Worm (Caenorhabditis elegans): ENCODE results near the gene cya-1.

cya-1 gene

ce11 chrIII:9130588-9130987 lies 21.5 kb upstream of the cya-1 start, which contains the start of gene ZK512.10 (continued):
- TF ChIP-seq ZK546.5 (tag; optimal IDR thresholded peaks at IDR 0.05) = no peak

- no peak for TF ChIP-seq ZK337.2 (GFP tag; IDR thresholded peaks at IDR 0.05)
- no peak for TF ChIP-seq madf-9 (GFP tag; conservative IDR thresholded peaks at IDR 0.05)
- no peak for TF ChIP-seq snpc-4 (tag; optimal IDR thresholded peaks at IDR 0.05)
- TF ChIP-seq set-16 (GFP tag; IDR thresholded peaks at IDR 0.05) = no peak
- TF ChIP-seq dpl-1 (GFP tag; optimal IDR thresholded peaks at IDR 0.05) = peak; percentile 41
- no peak for TF ChIP-seq pha-4 (GFP tag; IDR thresholded peaks at IDR 0.05)
- TF ChIP-seq pha-4 (tag; optimal IDR thresholded peaks at IDR 0.05) = peak; percentile 60
- TF ChIP-seq unc-62 (GFP tag; optimal IDR thresholded peaks at IDR 0.05 in 1 of 2) = peak in 1 of 2 experiments; percentile 93
- no peak for TF ChIP-seq unc-62 (tag; optimal IDR thresholded peaks at IDR 0.05)
- TF ChIP-seq tag-97 (GFP tag; IDR thresholded peaks at IDR 0.05) = no peak
- no peak for TF ChIP-seq nhr-10 (tag; optimal IDR thresholded peaks at IDR 0.05)
- no peak for TF ChIP-seq nhr-237 (tag; optimal IDR thresholded peaks at IDR 0.05)
- TF ChIP-seq hmg-1.1 (GFP tag; IDR thresholded peaks at IDR 0.05) = 0 out of 2 replicates have a peak, but pooled peaks have one; percentile 24
- no peak for TF ChIP-seq unc-130 (GFP tag; optimal IDR thresholded peaks at IDR 0.05)
- TF ChIP-seq nhr-25 (tag; optimal IDR thresholded peaks at IDR 0.05; ENCODE audit: borderline replicate concordance, insufficient read depth) = no peak
- TF ChIP-seq mes-2 (tag; optimal IDR thresholded peaks at IDR 0.05; ENCODE audit: poor library complexity, severe bottlenecking) = peak; percentile 75
- TF ChIP-seq nhr-11 (tag; optimal IDR thresholded peaks at IDR 0.05) = no peak
- TF ChIP-seq sdz-12 (GFP tag; optimal IDR thresholded peaks at IDR 0.05) = no peak
- TF ChIP-seq lin-39 (tag; optimal IDR thresholded peaks at IDR 0.05) = no peak
- TF ChIP-seq dve-1 (tag; optimal IDR thresholded peaks at IDR 0.05; ENCODE audit: insufficient read depth) = no peak
- no peak for TF ChIP-seq nhr-48 (tag; optimal IDR thresholded peaks at IDR 0.05)
- no peak for TF ChIP-seq saeg-2 (GFP tag; IDR thresholded peaks at IDR 0.05)
- TF ChIP-seq mdl-1 (tag; optimal IDR thresholded peaks at IDR 0.05) = no peak
- TF ChIP-seq ama-1 (optimal IDR thresholded peaks at IDR 0.05) = no peak
- no peak for TF ChIP-seq madf-5 (GFP tag; IDR thresholded peaks at IDR 0.05)
- TF ChIP-seq daf-8 (GFP tag; IDR thresholded peaks at IDR 0.05) = no peak
- no peak for TF ChIP-seq vab-7 (GFP tag; IDR thresholded peaks at IDR 0.05)
- TF ChIP-seq lin-15B (tag; optimal IDR thresholded peaks at IDR 0.05) = no peak
- no peak for TF ChIP-seq F49E8.2 (tag; optimal IDR thresholded peaks at IDR 0.05; ENCODE audit: borderline replicate concordance)
- TF ChIP-seq spr-1 (tag; optimal IDR thresholded peaks at IDR 0.05) = no peak
- no peak for TF ChIP-seq F37D6.2 (tag; optimal IDR thresholded peaks at IDR 0.05)
- TF ChIP-seq mxl-3 (GFP tag; optimal IDR thresholded peaks at IDR 0.05) = no peak
- TF ChIP-seq ceh-44 (GFP tag; IDR thresholded peaks at IDR 0.05) = no peak
- no peak for TF ChIP-seq fos-1 (tag; optimal IDR thresholded peaks at IDR 0.05)
- TF ChIP-seq ceh-32 (tag; optimal IDR thresholded peaks at IDR 0.05; ENCODE audit: poor library complexity) = no peak
- TF ChIP-seq ztf-7 (tag; optimal IDR thresholded peaks at IDR 0.05) = no peak
- no peak for TF ChIP-seq nhr-76 (tag; optimal IDR thresholded peaks at IDR 0.05)
- peak; percentile 44 for TF ChIP-seq aha-1 (tag)
- no peak for TF ChIP-seq daf-19 (GFP tag; conservative IDR thresholded peaks at IDR 0.05)
- no peak for TF ChIP-seq snpc-1.2 (GFP tag; IDR thresholded peaks at IDR 0.05)
- TF ChIP-seq ces-1 (GFP tag; optimal IDR thresholded peaks at IDR 0.05) = no peak
- TF ChIP-seq lir-3 (tag; optimal IDR thresholded peaks at IDR 0.05) = no peak
- no peak for TF ChIP-seq daf-16 (GFP tag; optimal IDR thresholded peaks at IDR 0.05)
- no peak for TF ChIP-seq daf-16 (tag; optimal IDR thresholded peaks at IDR 0.05)
- TF ChIP-seq nhr-28 (tag; optimal IDR thresholded peaks at IDR 0.05) = peak; percentile 4
- no peak for TF ChIP-seq nhr-111 (GFP tag; optimal IDR thresholded peaks at IDR 0.05)
- TF ChIP-seq egl-43 (GFP tag; IDR thresholded peaks at IDR 0.05) = no peak
- no peak for TF ChIP-seq gei-8 (GFP tag; optimal IDR thresholded peaks at IDR 0.05)
- no peak for TF ChIP-seq ZK546.5 (tag; optimal IDR thresholded peaks at IDR 0.05)
- no peak for TF ChIP-seq duxl-1 (tag; optimal IDR thresholded peaks at IDR 0.05; ENCODE audit: poor library complexity)
Measured at ce11 chrIII:9125789-9126304, 16.8 kb upstream of the cya-1 start, which contains the start of gene sec-16A.1. TSS of gene sec-16A.1 (plus strand) at chrIII:9125839.

All from whole organism, L4 larva.